Fruit fly (Drosophila melanogaster): ENCODE measurements around the gene Wnk.
A peak's percentile ranks its signal among the peaks of the same experiment; 100 is the strongest.

Wnk gene

DNA sequence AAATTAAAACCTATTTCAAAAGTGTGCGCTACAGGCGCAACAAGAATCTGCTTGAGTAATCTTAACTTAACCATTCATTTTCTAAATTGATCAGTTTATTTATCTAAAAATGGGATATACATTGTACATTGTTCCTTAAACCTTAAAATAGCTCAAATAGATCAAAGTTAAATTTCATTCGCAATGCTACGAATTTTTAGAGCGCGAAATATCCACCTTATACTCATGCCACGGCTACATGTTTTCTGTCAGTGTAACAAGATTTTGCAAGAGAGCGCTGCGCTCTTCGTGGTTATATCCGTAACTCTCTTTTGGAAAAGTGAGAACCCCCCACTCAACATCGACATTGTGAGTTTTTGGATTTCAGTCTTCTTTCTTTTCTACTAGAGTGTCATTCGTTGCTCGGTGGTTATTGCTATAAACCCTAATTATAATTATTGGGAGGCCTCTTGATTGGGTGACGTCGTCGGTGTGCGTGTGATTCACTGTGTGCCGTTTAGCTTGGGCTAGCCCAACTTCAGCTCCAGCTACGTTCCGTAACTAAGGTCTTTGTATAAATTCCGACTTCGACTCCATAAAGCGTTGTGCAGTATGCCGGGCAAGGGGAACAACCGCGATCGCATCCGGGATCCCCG is 45.1 kb downstream of the Wnk start (continued):
- TF ChIP-seq lab (GFP tag; optimal IDR thresholded peaks at IDR 0.05): peak; percentile 67
- peak; percentile 18 for TF ChIP-seq CG4424 (GFP tag; optimal IDR thresholded peaks at IDR 0.05)
- TF ChIP-seq mld (GFP tag; IDR thresholded peaks at IDR 0.05; ENCODE audit: partially characterized antibody): no peak
- TF ChIP-seq lmd (GFP tag; IDR thresholded peaks at IDR 0.05): no peak
- 0 out of 3 replicates have a peak, but pooled peaks have one; percentile 26 for TF ChIP-seq CG2889 (GFP tag; IDR thresholded peaks at IDR 0.05)
- peak; percentile 38 for TF ChIP-seq CG17359 (tag; optimal IDR thresholded peaks at IDR 0.05)
- peak; percentile 36; the same call in 1 of the 2 replicates for TF ChIP-seq Drgx (GFP tag; IDR thresholded peaks at IDR 0.05)
- no peak for TF ChIP-seq CG4404 (GFP tag; IDR thresholded peaks at IDR 0.05)
- TF ChIP-seq nmo (GFP tag; optimal IDR thresholded peaks at IDR 0.05): peak; percentile 37
- peak; percentile 38; the same call in 1 of the 2 replicates for TF ChIP-seq HLH3B (GFP tag; IDR thresholded peaks at IDR 0.05)
- peak; percentile 49 for TF ChIP-seq CG3281 (GFP tag; optimal IDR thresholded peaks at IDR 0.05)
- TF ChIP-seq CoRest (tag; optimal IDR thresholded peaks at IDR 0.05): peak; percentile 33
- peak; percentile 1 for TF ChIP-seq CG15514 (GFP tag; optimal IDR thresholded peaks at IDR 0.05)
- peak; percentile 30 for TF ChIP-seq Sox100B (GFP tag; optimal IDR thresholded peaks at IDR 0.05)
- 0 out of 3 replicates have a peak, but pooled peaks have one; percentile 24 for TF ChIP-seq Dbx (GFP tag; IDR thresholded peaks at IDR 0.05)
- TF ChIP-seq corto (GFP tag; optimal IDR thresholded peaks at IDR 0.05): no peak
- no peak for TF ChIP-seq ac (GFP tag; optimal IDR thresholded peaks at IDR 0.05)
- peak; percentile 39 for TF ChIP-seq her (GFP tag; optimal IDR thresholded peaks at IDR 0.05)
- TF ChIP-seq Meics (GFP tag; optimal IDR thresholded peaks at IDR 0.05): peak; percentile 47
- TF ChIP-seq CG2875 (GFP tag; optimal IDR thresholded peaks at IDR 0.05): peak; percentile 23
- TF ChIP-seq CG11247 (GFP tag; IDR thresholded peaks at IDR 0.05): no peak
- TF ChIP-seq Gug (GFP tag; IDR thresholded peaks at IDR 0.05): peak; percentile 41; the same call in 1 of the 4 replicates
- 0 out of 3 replicates have a peak, but pooled peaks have one; percentile 7 for TF ChIP-seq CG11456 (GFP tag; IDR thresholded peaks at IDR 0.05)
- peak; percentile 6 for TF ChIP-seq NC2β (GFP tag; optimal IDR thresholded peaks at IDR 0.05)
- peak; percentile 14 for TF ChIP-seq Chrac-16 (GFP tag; optimal IDR thresholded peaks at IDR 0.05)
- TF ChIP-seq so (GFP tag; IDR thresholded peaks at IDR 0.05): peak; percentile 39; the same call in 1 of the 3 replicates
- no peak for TF ChIP-seq ERR (GFP tag; optimal IDR thresholded peaks at IDR 0.05)
- 0 out of 2 replicates have a peak, but pooled peaks have one; percentile 35 for TF ChIP-seq sim (GFP tag; IDR thresholded peaks at IDR 0.05)
- TF ChIP-seq D19B (GFP tag; optimal IDR thresholded peaks at IDR 0.05): no peak
- peak; percentile 53 for TF ChIP-seq CG12391 (tag; optimal IDR thresholded peaks at IDR 0.05)
- no peak for TF ChIP-seq croc (GFP tag; conservative IDR thresholded peaks at IDR 0.05)
- TF ChIP-seq row (GFP tag; IDR thresholded peaks at IDR 0.05): peak; percentile 71
- peak; percentile 44 for TF ChIP-seq Sox102F (GFP tag; optimal IDR thresholded peaks at IDR 0.05)
- TF ChIP-seq btn (GFP tag; optimal IDR thresholded peaks at IDR 0.05): peak; percentile 23
- TF ChIP-seq zfh2 (GFP tag; optimal IDR thresholded peaks at IDR 0.05): peak; percentile 36
- peak; percentile 31 for TF ChIP-seq CG12659 (GFP tag; optimal IDR thresholded peaks at IDR 0.05)
- TF ChIP-seq nom (GFP tag; optimal IDR thresholded peaks at IDR 0.05): peak; percentile 23
- TF ChIP-seq GATAe (GFP tag; conservative IDR thresholded peaks at IDR 0.05): no peak
- TF ChIP-seq Ptx1 (GFP tag; IDR thresholded peaks at IDR 0.05): peak; percentile 28; the same call in 1 of the 2 replicates
- no peak for TF ChIP-seq D (optimal IDR thresholded peaks at IDR 0.05)
- TF ChIP-seq D (GFP tag; optimal IDR thresholded peaks at IDR 0.05): no peak
- peak; percentile 5 for TF ChIP-seq CG4854 (GFP tag; optimal IDR thresholded peaks at IDR 0.05)
- TF ChIP-seq pho (GFP tag; optimal IDR thresholded peaks at IDR 0.05): peak; percentile 42
- TF ChIP-seq CG15269 (tag; optimal IDR thresholded peaks at IDR 0.05): peak; percentile 53
- no peak for TF ChIP-seq CG34224 (GFP tag; IDR thresholded peaks at IDR 0.05; ENCODE audit: partially characterized antibody)
- TF ChIP-seq Hr3 (GFP tag; optimal IDR thresholded peaks at IDR 0.05): peak; percentile 38
- TF ChIP-seq E2f2 (GFP tag; IDR thresholded peaks at IDR 0.05): peak; percentile 24; the same call in 1 of the 2 replicates
- TF ChIP-seq CG9727 (GFP tag; optimal IDR thresholded peaks at IDR 0.05): peak; percentile 15
- peak; percentile 8 for TF ChIP-seq pum (GFP tag; optimal IDR thresholded peaks at IDR 0.05)
